Worm (Caenorhabditis elegans) whole organism, midembryonic: Measurements from ENCODE around the gene C17H11.6.

ENCODE experiments used
- T22C8.4 ChIP-seq: fragments of 200-800 bp; sonication (Bioruptor generic); IDR thresholded peaks from 2 replicates; pipeline ENCODE4 v1.3.6; 2022; ENCODE audit warnings: missing genetic modification characterization, missing compliant biosample characterization
- cog-1 ChIP-seq: sonication (generic microtip); optimal IDR thresholded peaks from 2 replicates; lab custom pipeline; 2016; ENCODE audit warnings: missing genetic modification characterization, missing compliant biosample characterization
- flt-1 ChIP-seq: fragments of 200-800 bp; sonication (Bioruptor generic); IDR thresholded peaks from 2 replicates; pipeline ENCODE4 v1.3.6; 2022; ENCODE audit warnings: missing genetic modification characterization, missing compliant biosample characterization
- klf-2 ChIP-seq: fragments of 200-800 bp; sonication (Bioruptor generic); conservative IDR thresholded peaks from 2 replicates; pipeline ENCODE4 v1.3.6; 2022; ENCODE audit warnings: missing genetic modification reagents, missing genetic modification characterization, missing compliant biosample characterization
- med-1 ChIP-seq: sonication (generic microtip); optimal IDR thresholded peaks from 2 replicates; lab custom pipeline; 2017; ENCODE audit warnings: missing genetic modification characterization, mild to moderate bottlenecking, missing compliant biosample characterization, antibody characterized with exemption, missing genetic modification reagents; ENCODE audit not compliant: insufficient read depth
- ref-1 ChIP-seq: fragments of 200-800 bp; sonication (Bioruptor generic); conservative IDR thresholded peaks from 2 replicates; pipeline ENCODE4 v1.3.6; 2022; ENCODE audit warnings: missing genetic modification reagents, missing genetic modification characterization, missing compliant biosample characterization

DNA sequence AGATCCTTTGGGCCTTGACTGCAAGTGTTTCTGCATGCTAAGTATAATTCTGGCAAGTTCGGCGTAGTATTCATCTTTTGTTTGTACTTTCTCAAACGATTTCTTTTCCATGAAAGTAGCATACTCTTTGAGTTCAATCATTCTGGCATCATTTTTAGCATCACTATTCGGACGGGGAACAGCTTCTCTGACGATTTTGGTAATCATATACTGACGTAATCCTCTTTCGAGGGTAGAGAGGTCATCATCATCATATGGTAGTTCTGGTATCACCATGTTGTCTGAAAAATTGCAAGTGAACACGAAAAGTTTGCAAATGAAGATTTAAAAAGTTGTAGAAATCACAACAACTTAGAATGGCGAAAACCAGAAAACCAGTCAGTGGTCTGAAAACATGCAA, 40.8 kb downstream of the C17H11.6 start, which contains the start of gene F22F1.3:
- TF ChIP-seq flt-1 (GFP tag; lab: Robert Waterston, UW), result no peak
- no peak for TF ChIP-seq ref-1
- TF ChIP-seq cog-1, result no peak
- TF ChIP-seq T22C8.4 (GFP tag; lab: Robert Waterston, UW), result no peak
- TF ChIP-seq klf-2 (GFP tag; lab: Robert Waterston, UW), result no peak
- no peak for TF ChIP-seq med-1 (GFP tag; lab: Kevin White, UChicago)
